Worm (Caenorhabditis elegans): ENCODE data around the gene clec-125.
A peak's percentile ranks its signal among the peaks of the same experiment; 100 is the strongest.

clec-125 gene

DNA sequence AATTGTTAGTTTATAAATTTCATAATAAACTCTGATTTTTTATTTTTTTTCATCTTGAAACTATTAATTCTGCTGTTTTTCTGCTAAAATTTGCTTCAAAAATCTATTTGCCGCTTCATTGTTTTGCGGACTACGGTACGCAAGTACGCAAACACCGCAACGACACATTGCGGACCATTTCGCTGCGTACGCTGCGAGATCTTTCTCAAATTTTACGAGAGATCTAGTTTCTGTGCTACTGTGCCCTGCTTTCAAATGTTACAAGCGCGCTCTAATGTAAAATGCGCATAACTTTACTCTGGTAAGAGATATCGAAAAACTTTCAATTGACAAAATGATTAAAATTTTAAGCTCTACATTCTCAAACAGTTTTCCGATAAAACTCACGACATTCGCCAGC, 7.7 kb downstream of the clec-125 start:
- TF ChIP-seq nhr-11 (tag; optimal IDR thresholded peaks at IDR 0.05) (peak; percentile 42), nhr-43 (tag; optimal IDR thresholded peaks at IDR 0.05; ENCODE audit: poor library complexity, severe bottlenecking) (peak; percentile 33), nfya-1 (tag; optimal IDR thresholded peaks at IDR 0.05; ENCODE audit: insufficient read depth) (peak; percentile 75), nhr-23 (tag; optimal IDR thresholded peaks at IDR 0.05) (peak; percentile 70), pha-4 (tag; optimal IDR thresholded peaks at IDR 0.05) (peak; percentile 49), lin-39 (tag; optimal IDR thresholded peaks at IDR 0.05) (peak; percentile 52), lin-15B (tag; optimal IDR thresholded peaks at IDR 0.05) (peak; percentile 83), snpc-4 (tag; optimal IDR thresholded peaks at IDR 0.05) (peak; percentile 2), R02D3.7 (tag; optimal IDR thresholded peaks at IDR 0.05) (peak; percentile 14)

- no peak for TF ChIP-seq snpc-4 (tag; optimal IDR thresholded peaks at IDR 0.05)
- TF ChIP-seq lsy-12 (tag; optimal IDR thresholded peaks at IDR 0.05) = no peak
- no peak for TF ChIP-seq nhr-11 (tag; optimal IDR thresholded peaks at IDR 0.05)
- TF ChIP-seq nhr-23 (tag; optimal IDR thresholded peaks at IDR 0.05) = no peak
- no peak for TF ChIP-seq egl-27 (tag; optimal IDR thresholded peaks at IDR 0.05)
- TF ChIP-seq ceh-16 (tag; optimal IDR thresholded peaks at IDR 0.05) = no peak
- TF ChIP-seq ZK546.5 (tag; optimal IDR thresholded peaks at IDR 0.05) = no peak
- TF ChIP-seq fos-1 (tag; optimal IDR thresholded peaks at IDR 0.05) = no peak
- TF ChIP-seq egl-5 (tag; optimal IDR thresholded peaks at IDR 0.05) = no peak
- TF ChIP-seq nhr-67 (tag; optimal IDR thresholded peaks at IDR 0.05) = no peak
- TF ChIP-seq mml-1 (tag; optimal IDR thresholded peaks at IDR 0.05) = no peak
- TF ChIP-seq jun-1 (tag; optimal IDR thresholded peaks at IDR 0.05) = no peak
- TF ChIP-seq daf-12 (tag; optimal IDR thresholded peaks at IDR 0.05) = no peak
- TF ChIP-seq nhr-25 (tag; optimal IDR thresholded peaks at IDR 0.05) = no peak
- TF ChIP-seq fkh-2 (tag; optimal IDR thresholded peaks at IDR 0.05) = no peak
- no peak for TF ChIP-seq zag-1 (tag; optimal IDR thresholded peaks at IDR 0.05)
- no peak for TF ChIP-seq nhr-77 (tag; optimal IDR thresholded peaks at IDR 0.05)
These were observed 8.3 kb downstream of the clec-125 start, which contains the start of gene col-72 for ce11 chrII:3524097-3524496. col-72 (minus strand) TSS chrII:3524197.

- TF ChIP-seq ztf-4 (tag; optimal IDR thresholded peaks at IDR 0.05) = no peak
These were observed 11.7 kb downstream of the clec-125 start for ce11 chrII:3527460-3527859.

ce11 chrII:3528256-3528655, 12.5 kb downstream of the clec-125 start, which contains the start of gene ncs-6:
ncs-6 (minus strand) TSS chrII:3528516.
- TF ChIP-seq nhr-77 (tag; optimal IDR thresholded peaks at IDR 0.05) (no peak), nhr-25 (tag; optimal IDR thresholded peaks at IDR 0.05) (no peak), unc-39 (tag; optimal IDR thresholded peaks at IDR 0.05) (no peak), lin-39 (tag; optimal IDR thresholded peaks at IDR 0.05) (no peak), zag-1 (tag; optimal IDR thresholded peaks at IDR 0.05) (no peak), nhr-76 (tag; optimal IDR thresholded peaks at IDR 0.05) (no peak), ceh-82 (tag; optimal IDR thresholded peaks at IDR 0.05) (no peak), elt-2 (tag; optimal IDR thresholded peaks at IDR 0.05) (no peak), elt-1 (tag; optimal IDR thresholded peaks at IDR 0.05) (no peak), nhr-23 (tag; optimal IDR thresholded peaks at IDR 0.05) (no peak), jun-1 (tag; optimal IDR thresholded peaks at IDR 0.05) (no peak), pqm-1 (tag; optimal IDR thresholded peaks at IDR 0.05) (no peak), mml-1 (tag; optimal IDR thresholded peaks at IDR 0.05) (no peak), daf-12 (tag; optimal IDR thresholded peaks at IDR 0.05) (no peak), nhr-237 (tag; optimal IDR thresholded peaks at IDR 0.05) (no peak), R02D3.7 (tag; optimal IDR thresholded peaks at IDR 0.05) (no peak), ama-1 (optimal IDR thresholded peaks at IDR 0.05) (no peak), fkh-2 (tag; optimal IDR thresholded peaks at IDR 0.05) (no peak), nhr-11 (tag; optimal IDR thresholded peaks at IDR 0.05) (no peak)

ce11 chrII:3540151-3540550, 24.3 kb downstream of the clec-125 start:
- no peak for TF ChIP-seq ceh-16 (tag; optimal IDR thresholded peaks at IDR 0.05)
- TF ChIP-seq eor-1 (tag; optimal IDR thresholded peaks at IDR 0.05) = no peak
- no peak for TF ChIP-seq unc-39 (tag; optimal IDR thresholded peaks at IDR 0.05)
- no peak for TF ChIP-seq aly-2 (tag; optimal IDR thresholded peaks at IDR 0.05)
- no peak for TF ChIP-seq ama-1 (optimal IDR thresholded peaks at IDR 0.05)
- no peak for TF ChIP-seq elt-1 (tag; optimal IDR thresholded peaks at IDR 0.05)
- no peak for TF ChIP-seq lin-15B (tag; optimal IDR thresholded peaks at IDR 0.05)
